Worm (Caenorhabditis elegans): ENCODE data around the gene sna-1.

ce11 chrV:6705367-6705766 lies 5.1 kb downstream of the sna-1 start:
- TF ChIP-seq ztf-29 (GFP tag; IDR thresholded peaks at IDR 0.05), result no peak
- TF ChIP-seq T22C8.4 (GFP tag; IDR thresholded peaks at IDR 0.05), result no peak

All from whole organism, midembryonic.